Worm (Caenorhabditis elegans) whole organism, L4/young adult: ENCODE data around the gene C16C8.18.

Source experiments
- dao-5 ChIP-seq: sonication (generic microtip); optimal IDR thresholded peaks from 2 replicates; lab custom pipeline; 2016; ENCODE audit warnings: missing genotype, missing genetic modification characterization, moderate library complexity, missing compliant biosample characterization
- him-1 ChIP-seq: sonication (generic microtip); optimal IDR thresholded peaks from 2 replicates; lab custom pipeline; 2016; ENCODE audit warnings: missing genotype, missing genetic modification reagents, missing genetic modification characterization, missing compliant biosample characterization

- no peak for TF ChIP-seq him-1
- TF ChIP-seq dao-5 (tag; lab: Kevin White, UChicago): no peak
These were observed at the start of gene C16C8.18 for ce11 chrII:3429400-3429799.
